Worm (Caenorhabditis elegans) whole organism, L3 larva: Measurements from ENCODE around the gene C05C12.5.
A peak's percentile ranks its signal among the peaks of the same experiment; 100 is the strongest.

Experiments used
- aly-2 ChIP-seq: fragments of 150-350 bp; optimal IDR thresholded peaks from 2 replicates; lab custom pipeline; 2014; ENCODE audit warnings: missing biosample characterization, missing genetic modification characterization
- ama-1 ChIP-seq: fragments of 150-350 bp; optimal IDR thresholded peaks from 2 replicates; lab custom pipeline; 2018
- egl-27 ChIP-seq: sonication (generic microtip); optimal IDR thresholded peaks from 4 replicates; lab custom pipeline; 2017; ENCODE audit warnings: missing biosample characterization, missing genetic modification reagents, missing genetic modification characterization
- jun-1 ChIP-seq: fragments of 150-350 bp; optimal IDR thresholded peaks from 2 replicates; lab custom pipeline; 2014; ENCODE audit warnings: missing biosample characterization, missing genetic modification reagents, missing genetic modification characterization
- mdl-1 ChIP-seq: fragments of 150-350 bp; optimal IDR thresholded peaks from 2 replicates; lab custom pipeline; 2014; ENCODE audit warnings: missing biosample characterization, missing genetic modification characterization
- nfya-1 ChIP-seq: sonication (generic microtip); optimal IDR thresholded peaks from 2 replicates; lab custom pipeline; 2017; ENCODE audit warnings: missing genetic modification characterization, mild to moderate bottlenecking, missing compliant biosample characterization, antibody characterized with exemption, moderate library complexity; ENCODE audit not compliant: insufficient read depth
- nhr-11 ChIP-seq: fragments of 150-350 bp; optimal IDR thresholded peaks from 2 replicates; lab custom pipeline; 2014; ENCODE audit warnings: missing biosample characterization, missing genetic modification characterization
- nhr-12 ChIP-seq: fragments of 150-350 bp; optimal IDR thresholded peaks from 2 replicates; lab custom pipeline; 2014; ENCODE audit warnings: missing biosample characterization, missing genetic modification characterization
- nhr-77 ChIP-seq: fragments of 150-350 bp; optimal IDR thresholded peaks from 2 replicates; lab custom pipeline; 2014; ENCODE audit warnings: missing biosample characterization, missing genetic modification characterization
- unc-39 ChIP-seq: sonication (generic microtip); optimal IDR thresholded peaks from 4 replicates; lab custom pipeline; 2017; ENCODE audit warnings: missing biosample characterization, missing genetic modification characterization

- TF ChIP-seq jun-1 (tag; lab: Kevin White, UChicago) (peak; percentile 78), aly-2 (tag; lab: Kevin White, UChicago) (no peak), nhr-77 (tag; lab: Kevin White, UChicago) (no peak), egl-27 (no peak), mdl-1 (tag; lab: Kevin White, UChicago) (no peak), nhr-12 (no peak), nfya-1 (no peak), ama-1 (no peak), nhr-11 (tag; lab: Kevin White, UChicago) (no peak), unc-39 (tag; lab: Kevin White, UChicago) (no peak)
Observed at ce11 chrIV:11284102-11284531, 23.1 kb upstream of the C05C12.5 start.
